Fruit fly (Drosophila melanogaster) whole organism, wandering third instar larva: ENCODE measurements around the gene CG16798.
A peak's percentile ranks its signal among the peaks of the same experiment; 100 is the strongest.

Source experiments
- CG32264 ChIP-seq: fragments of 200-800 bp; sonication (Bioruptor generic); optimal IDR thresholded peaks from 2 replicates; lab custom pipeline; 2016; ENCODE audit warnings: missing biosample characterization, missing genetic modification characterization
- CG9705 ChIP-seq: fragments of 200-800 bp; sonication (Bioruptor generic); optimal IDR thresholded peaks from 2 replicates; lab custom pipeline; 2018; ENCODE audit warnings: missing biosample characterization, mild to moderate bottlenecking, missing genetic modification characterization
- CrebA ChIP-seq: fragments of 200-800 bp; sonication (Bioruptor generic); optimal IDR thresholded peaks from 2 replicates; lab custom pipeline; 2016; ENCODE audit warnings: missing biosample characterization, mild to moderate bottlenecking, missing genetic modification characterization, borderline replicate concordance
- Dfd ChIP-seq: fragments of >200 bp; optimal IDR thresholded peaks from 2 replicates; lab custom pipeline; 2017; ENCODE audit warnings: missing biosample characterization, missing genetic modification characterization
- GATAd ChIP-seq: sonication (Bioruptor generic); optimal IDR thresholded peaks from 2 replicates; lab custom pipeline; 2016; ENCODE audit warnings: missing biosample characterization, missing genetic modification characterization
- HLH106 ChIP-seq: fragments of 200-800 bp; optimal IDR thresholded peaks from 3 replicates; lab custom pipeline; 2019; ENCODE audit warnings: missing biosample characterization, mild to moderate bottlenecking, missing genetic modification characterization, moderate library complexity
- Hr78 ChIP-seq: fragments of >200 bp; optimal IDR thresholded peaks from 2 replicates; lab custom pipeline; 2017; ENCODE audit warnings: missing biosample characterization, missing genetic modification characterization
- Mio ChIP-seq: sonication (Bioruptor generic); optimal IDR thresholded peaks from 2 replicates; lab custom pipeline; 2016; ENCODE audit warnings: missing biosample characterization, missing genetic modification characterization
- Myc ChIP-seq: fragments of >200 bp; optimal IDR thresholded peaks from 2 replicates; lab custom pipeline; 2017
- N ChIP-seq: fragments of >200 bp; optimal IDR thresholded peaks from 2 replicates; lab custom pipeline; 2018; ENCODE audit warnings: missing biosample characterization, missing external identifiers, missing genetic modification characterization
- OdsH ChIP-seq: fragments of 200-800 bp; sonication (Bioruptor generic); optimal IDR thresholded peaks from 2 replicates; lab custom pipeline; 2016; ENCODE audit warnings: missing biosample characterization, mild to moderate bottlenecking, missing genetic modification characterization
- Rel ChIP-seq, 2 experiments: fragments of 200-800 bp; sonication (Bioruptor generic) in 1 of 2; optimal IDR thresholded peaks; 2 replicates in 1 of 2; 3 replicates in 1 of 2; lab custom pipeline; 2016 to 2019; ENCODE audit warnings: mild to moderate bottlenecking in 2 of 2, missing biosample characterization in 2 of 2, missing genetic modification characterization in 2 of 2, moderate library complexity in 1 of 2
- Sp1 ChIP-seq: fragments of 200-800 bp; sonication (Bioruptor generic); optimal IDR thresholded peaks from 3 replicates; lab custom pipeline; 2019; ENCODE audit warnings: missing biosample characterization, mild to moderate bottlenecking, missing genetic modification characterization, moderate library complexity
- Vsx2 ChIP-seq: fragments of 200-300, 225-300 bp; sonication (Bioruptor generic); optimal IDR thresholded peaks from 2 replicates; lab custom pipeline; 2018; ENCODE audit warnings: missing biosample characterization, missing genetic modification characterization; ENCODE audit not compliant: partially characterized antibody
- br ChIP-seq: fragments of 200-800 bp; sonication (Bioruptor generic); optimal IDR thresholded peaks from 2 replicates; lab custom pipeline; 2016; ENCODE audit warnings: missing biosample characterization, missing genetic modification characterization
- brk ChIP-seq: fragments of 200-800 bp; sonication (Bioruptor generic); optimal IDR thresholded peaks from 2 replicates; lab custom pipeline; 2016; ENCODE audit warnings: missing biosample characterization, mild to moderate bottlenecking, missing genetic modification characterization
- dl ChIP-seq, 2 experiments: fragments of 175-275, 200-275 bp in 1 of 2; fragments of 200-275 bp in 1 of 2; sonication (Bioruptor generic); optimal IDR thresholded peaks; lab custom pipeline; 2018; ENCODE audit warnings: mild to moderate bottlenecking in 2 of 2, missing biosample characterization in 2 of 2, missing genetic modification characterization in 2 of 2, moderate library complexity in 2 of 2; ENCODE audit not compliant: partially characterized antibody in 2 of 2, insufficient read depth in 1 of 2
- dmrt93B ChIP-seq: fragments of 200-800 bp; sonication (Bioruptor generic); optimal IDR thresholded peaks from 2 replicates; lab custom pipeline; 2018; ENCODE audit warnings: missing biosample characterization, mild to moderate bottlenecking, missing genetic modification characterization
- ey ChIP-seq: fragments of 200-800 bp; sonication (Bioruptor generic); optimal IDR thresholded peaks from 2 replicates; lab custom pipeline; 2016; ENCODE audit warnings: missing biosample characterization, missing genetic modification characterization
- h ChIP-seq: fragments of 200-800 bp; sonication (Bioruptor generic); optimal IDR thresholded peaks from 3 replicates; lab custom pipeline; 2016; ENCODE audit warnings: missing biosample characterization, mild to moderate bottlenecking, missing genetic modification characterization
- lola ChIP-seq: fragments of >200 bp; optimal IDR thresholded peaks from 2 replicates; lab custom pipeline; 2017; ENCODE audit warnings: missing biosample characterization, missing genetic modification characterization
- psq ChIP-seq: fragments of 200-800 bp; sonication (Bioruptor generic); optimal IDR thresholded peaks from 3 replicates; lab custom pipeline; 2017; ENCODE audit warnings: missing biosample characterization, mild to moderate bottlenecking, missing genetic modification characterization, moderate library complexity
- sage ChIP-seq: fragments of 200-800 bp; sonication (Bioruptor generic); optimal IDR thresholded peaks from 2 replicates; lab custom pipeline; 2016; ENCODE audit warnings: missing biosample characterization, mild to moderate bottlenecking, missing genetic modification characterization
- sv ChIP-seq: fragments of 200-800 bp; sonication (Bioruptor generic); optimal IDR thresholded peaks from 3 replicates; lab custom pipeline; 2016; ENCODE audit warnings: missing biosample characterization, missing genetic modification characterization
- tai ChIP-seq: sonication (Bioruptor generic); optimal IDR thresholded peaks from 2 replicates; lab custom pipeline; 2016; ENCODE audit warnings: missing biosample characterization, missing genetic modification characterization
- usp ChIP-seq: fragments of >200 bp; optimal IDR thresholded peaks from 2 replicates; lab custom pipeline; 2017; ENCODE audit warnings: missing biosample characterization, missing genetic modification characterization
- woc ChIP-seq: sonication (Bioruptor generic); optimal IDR thresholded peaks from 2 replicates; lab custom pipeline; 2016; ENCODE audit warnings: missing biosample characterization, mild to moderate bottlenecking, missing genetic modification characterization

Gene CG16798

dm6 chr2L:20341999-20342325 is 40.2 kb downstream of the CG16798 start:
- TF ChIP-seq ey (GFP tag; lab: Kevin White, UChicago) (no peak), CG32264 (GFP tag; lab: Kevin White, UChicago) (no peak), CrebA (GFP tag; lab: Kevin White, UChicago) (no peak), Dfd (no peak), N (GFP tag; lab: Kevin White, UChicago) (no peak), OdsH (GFP tag; lab: Kevin White, UChicago) (no peak), lola (GFP tag; lab: Kevin White, UChicago) (no peak), usp (GFP tag; lab: Kevin White, UChicago) (no peak), Hr78 (GFP tag; lab: Kevin White, UChicago) (no peak), dmrt93B (GFP tag; lab: Kevin White, UChicago) (no peak), psq (no peak), woc (GFP tag; lab: Kevin White, UChicago) (no peak)

- TF ChIP-seq Vsx2 (GFP tag; lab: Kevin White, UChicago) (peak; percentile 68), Myc (lab: Kevin White, UChicago) (peak; percentile 80), CrebA (GFP tag; lab: Kevin White, UChicago) (no peak), lola (GFP tag; lab: Kevin White, UChicago) (no peak), CG9705 (GFP tag; lab: Kevin White, UChicago) (no peak)
Observed at dm6 chr2L:20341211-20341998, 40.8 kb downstream of the CG16798 start.

DNA sequence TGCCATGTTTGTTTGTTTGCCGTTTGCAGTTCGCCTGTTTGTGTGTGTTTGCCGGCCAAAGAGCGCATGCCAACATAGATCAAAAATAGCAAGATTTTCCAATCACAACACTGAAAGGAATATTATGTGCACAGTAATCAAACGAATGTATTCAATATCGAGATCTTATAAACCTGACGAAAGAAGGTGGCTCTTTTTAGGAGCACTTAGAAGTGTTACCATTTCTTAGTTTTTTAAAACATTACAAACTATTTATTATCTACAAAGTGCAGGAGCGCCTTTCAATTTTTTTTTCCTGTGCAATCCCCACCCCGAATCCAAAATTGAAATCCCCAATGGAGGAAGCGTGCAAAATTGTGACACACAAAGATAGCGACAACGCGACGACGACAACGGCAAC is 41.5 kb downstream of the CG16798 start:
- TF ChIP-seq brk (GFP tag; lab: Kevin White, UChicago), result no peak
- TF ChIP-seq woc (GFP tag; lab: Kevin White, UChicago), result no peak
- TF ChIP-seq HLH106 (tag; lab: Kevin White, UChicago), result no peak
- no peak for TF ChIP-seq h (GFP tag; lab: Kevin White, UChicago)
- TF ChIP-seq CG9705 (GFP tag; lab: Kevin White, UChicago), result no peak
- no peak for TF ChIP-seq Mio (GFP tag; lab: Kevin White, UChicago)
- TF ChIP-seq Sp1, result no peak

- TF ChIP-seq Mio (GFP tag; lab: Kevin White, UChicago) (no peak), ey (GFP tag; lab: Kevin White, UChicago) (no peak), tai (GFP tag; lab: Kevin White, UChicago) (no peak), CG32264 (GFP tag; lab: Kevin White, UChicago) (no peak), dl (GFP tag; optimal IDR thresholded peaks at IDR 0.05; lab: Kevin White, UChicago; ENCODE audit: insufficient read depth in 1 of 2, partially characterized antibody in 2 of 2) (no peak), br (GFP tag; lab: Kevin White, UChicago) (peak; percentile 22), GATAd (no peak), Rel (GFP tag; optimal IDR thresholded peaks at IDR 0.05; lab: Kevin White, UChicago) (no peak), Rel (tag; optimal IDR thresholded peaks at IDR 0.05; lab: Kevin White, UChicago) (peak; percentile 29), h (GFP tag; lab: Kevin White, UChicago) (peak; percentile 42), Vsx2 (GFP tag; lab: Kevin White, UChicago) (peak; percentile 19)
Observed at dm6 chr2L:20337800-20338199, 44.4 kb downstream of the CG16798 start.

- TF ChIP-seq sv (GFP tag; lab: Kevin White, UChicago) (no peak), br (GFP tag; lab: Kevin White, UChicago) (no peak), GATAd (no peak), Vsx2 (GFP tag; lab: Kevin White, UChicago) (no peak), brk (GFP tag; lab: Kevin White, UChicago) (no peak), sage (GFP tag; lab: Kevin White, UChicago) (no peak)
Observed at dm6 chr2L:20334918-20335317, 47.2 kb downstream of the CG16798 start.

dm6 chr2L:20332978-20333377 is 49.2 kb downstream of the CG16798 start:
- TF ChIP-seq Dfd, result no peak
- no peak for TF ChIP-seq Rel (GFP tag; optimal IDR thresholded peaks at IDR 0.05; lab: Kevin White, UChicago)
- TF ChIP-seq Rel (tag; optimal IDR thresholded peaks at IDR 0.05; lab: Kevin White, UChicago), result no peak
- no peak for TF ChIP-seq brk (GFP tag; lab: Kevin White, UChicago)
- TF ChIP-seq tai (GFP tag; lab: Kevin White, UChicago), result no peak
- no peak for TF ChIP-seq woc (GFP tag; lab: Kevin White, UChicago)
- TF ChIP-seq dmrt93B (GFP tag; lab: Kevin White, UChicago), result no peak
